Fruit fly (Drosophila melanogaster) whole organism, prepupa: Measurements from ENCODE around the gene Elba2.

Source experiments
- Ets96B ChIP-seq: fragments of 200-800 bp; optimal IDR thresholded peaks from 2 replicates; lab custom pipeline; 2019; ENCODE audit warnings: missing biosample characterization, mild to moderate bottlenecking, missing genetic modification characterization, moderate library complexity
- OdsH ChIP-seq: fragments of 200-800 bp; sonication (Bioruptor generic); optimal IDR thresholded peaks from 3 replicates; lab custom pipeline; 2016; ENCODE audit warnings: missing biosample characterization, missing genetic modification characterization
- svp ChIP-seq: fragments of 200-800 bp; sonication (Bioruptor generic); peaks from one replicate; lab custom pipeline; 2016; ENCODE audit warnings: missing biosample characterization, missing genetic modification characterization

DNA sequence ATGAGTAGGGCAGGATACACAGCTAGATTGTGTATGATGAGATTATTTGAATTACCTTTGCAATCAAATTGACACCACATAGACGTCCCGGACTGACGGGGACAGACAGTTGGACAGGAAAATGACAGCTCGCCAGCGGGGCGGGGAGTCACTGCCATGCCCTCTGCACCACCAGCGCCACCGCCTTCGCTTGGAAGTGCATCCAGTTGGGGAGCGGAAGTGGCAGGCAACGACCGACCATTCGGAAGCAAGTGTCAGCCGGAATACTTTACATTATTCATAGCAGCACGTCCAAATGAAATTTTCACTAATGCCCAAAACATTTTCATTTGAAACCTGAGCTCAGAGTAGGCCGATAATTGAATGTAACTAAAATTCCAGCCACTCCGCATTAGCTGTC lies 32.2 kb downstream of the Elba2 start, which contains the start of gene CG15395:
- TF ChIP-seq Ets96B (tag; lab: Kevin White, UChicago) (no peak), OdsH (GFP tag; lab: Kevin White, UChicago) (no peak), svp (GFP tag; lab: Kevin White, UChicago) (no peak)
